Fruit fly (Drosophila melanogaster): ENCODE data around the gene CG13771.

The CG13771 gene

DNA sequence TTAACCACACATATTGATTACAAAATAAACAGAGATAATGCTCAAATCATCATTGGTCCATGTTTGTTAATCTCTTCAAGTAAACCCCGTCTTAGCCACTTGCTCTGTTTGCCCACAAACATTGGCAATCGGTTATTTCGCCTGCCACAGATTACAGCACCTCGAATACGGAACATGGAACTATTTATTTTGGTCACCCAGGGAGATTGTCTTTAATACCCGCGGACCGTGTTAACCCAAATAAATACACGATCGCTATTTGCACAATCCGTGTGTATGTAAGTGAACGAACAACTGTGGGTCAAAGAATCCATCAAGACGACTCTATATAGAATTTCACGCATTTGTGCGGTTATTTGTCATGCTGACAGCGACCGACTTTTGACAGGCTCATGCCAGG lies 37.3 kb upstream of the CG13771 start (continued):
- no peak for TF ChIP-seq bowl (GFP tag; IDR thresholded peaks at IDR 0.05)
- no peak for TF ChIP-seq sc (optimal IDR thresholded peaks at IDR 0.05)
- TF ChIP-seq sc (GFP tag; optimal IDR thresholded peaks at IDR 0.05) = peak; percentile 67
- TF ChIP-seq CG11398 (GFP tag; optimal IDR thresholded peaks at IDR 0.05) = peak; percentile 60
- no peak for TF ChIP-seq CG11560 (tag; IDR thresholded peaks at IDR 0.05)
- peak; percentile 43 for TF ChIP-seq CG18262 (tag; optimal IDR thresholded peaks at IDR 0.05)
- TF ChIP-seq CG7556 (GFP tag; optimal IDR thresholded peaks at IDR 0.05) = peak; percentile 20
- TF ChIP-seq CG1602 (GFP tag; optimal IDR thresholded peaks at IDR 0.05) = peak; percentile 55
- peak; percentile 27 for TF ChIP-seq CG12219 (GFP tag; optimal IDR thresholded peaks at IDR 0.05)
- TF ChIP-seq peb (GFP tag; IDR thresholded peaks at IDR 0.05) = no peak
- peak; percentile 33 for TF ChIP-seq CG2678 (tag; optimal IDR thresholded peaks at IDR 0.05)
- TF ChIP-seq CG10462 (GFP tag; optimal IDR thresholded peaks at IDR 0.05) = peak; percentile 28
- TF ChIP-seq CG12942 (GFP tag; optimal IDR thresholded peaks at IDR 0.05) = peak; percentile 12
- TF ChIP-seq Rfx (GFP tag; IDR thresholded peaks at IDR 0.05) = no peak
- TF ChIP-seq mirr (GFP tag; optimal IDR thresholded peaks at IDR 0.05) = peak; percentile 50
- TF ChIP-seq kni (GFP tag; optimal IDR thresholded peaks at IDR 0.05) = peak; percentile 3
- peak; percentile 5 for TF ChIP-seq trem (tag; optimal IDR thresholded peaks at IDR 0.05)
- no peak for TF ChIP-seq YL-1 (GFP tag; optimal IDR thresholded peaks at IDR 0.05)
- TF ChIP-seq caup (GFP tag; optimal IDR thresholded peaks at IDR 0.05; ENCODE audit: severe bottlenecking) = no peak
- peak; percentile 38 for TF ChIP-seq CG12236 (GFP tag; optimal IDR thresholded peaks at IDR 0.05)
- TF ChIP-seq sima (GFP tag; optimal IDR thresholded peaks at IDR 0.05) = no peak
- no peak for TF ChIP-seq CG15514 (GFP tag; optimal IDR thresholded peaks at IDR 0.05)
- TF ChIP-seq en (GFP tag; optimal IDR thresholded peaks at IDR 0.05) = peak; percentile 30
- TF ChIP-seq trh (GFP tag; optimal IDR thresholded peaks at IDR 0.05) = no peak
- no peak for TF ChIP-seq CG34224 (GFP tag; IDR thresholded peaks at IDR 0.05; ENCODE audit: partially characterized antibody)
- TF ChIP-seq CrebB (tag; optimal IDR thresholded peaks at IDR 0.05) = peak; percentile 24
- TF ChIP-seq CG3726 (GFP tag; IDR thresholded peaks at IDR 0.05) = no peak
- TF ChIP-seq seq (GFP tag; IDR thresholded peaks at IDR 0.05) = no peak
- peak in 1 of 2 experiments; percentile 17 for TF ChIP-seq bsh (GFP tag; optimal IDR thresholded peaks at IDR 0.05)
- no peak for TF ChIP-seq CG6654 (GFP tag; optimal IDR thresholded peaks at IDR 0.05)
- no peak for TF ChIP-seq CG8478 (optimal IDR thresholded peaks at IDR 0.05)
- TF ChIP-seq CG2712 (tag; optimal IDR thresholded peaks at IDR 0.05) = peak; percentile 36
- TF ChIP-seq dpn (GFP tag; optimal IDR thresholded peaks at IDR 0.05) = peak in 1 of 2 experiments; percentile 11
- TF ChIP-seq odd (GFP tag; optimal IDR thresholded peaks at IDR 0.05) = peak; percentile 46
- TF ChIP-seq slou (GFP tag; optimal IDR thresholded peaks at IDR 0.05) = no peak
- TF ChIP-seq Jarid2 (GFP tag; optimal IDR thresholded peaks at IDR 0.05) = no peak
- peak; percentile 31 for TF ChIP-seq stwl (tag; optimal IDR thresholded peaks at IDR 0.05)
- TF ChIP-seq Asciz (GFP tag; optimal IDR thresholded peaks at IDR 0.05) = peak; percentile 36
- no peak for TF ChIP-seq nerfin-2 (GFP tag; IDR thresholded peaks at IDR 0.05; ENCODE audit: partially characterized antibody)
- no peak for TF ChIP-seq Dip3 (GFP tag; optimal IDR thresholded peaks at IDR 0.05)
- TF ChIP-seq CG13123 (GFP tag; optimal IDR thresholded peaks at IDR 0.05) = peak; percentile 33
- TF ChIP-seq CG14710 (tag; optimal IDR thresholded peaks at IDR 0.05) = peak; percentile 57
- TF ChIP-seq vvl (GFP tag; IDR thresholded peaks at IDR 0.05) = no peak
- peak; percentile 21 for TF ChIP-seq CG16863 (GFP tag; optimal IDR thresholded peaks at IDR 0.05)
- TF ChIP-seq Scr (GFP tag; IDR thresholded peaks at IDR 0.05; ENCODE audit: partially characterized antibody) = no peak
- TF ChIP-seq CG4707 (GFP tag; optimal IDR thresholded peaks at IDR 0.05) = no peak
- TF ChIP-seq zfh1 (GFP tag; IDR thresholded peaks at IDR 0.05) = peak; percentile 60; the same call in 2 of the 3 replicates
- peak; percentile 93 for TF ChIP-seq Kr (GFP tag; optimal IDR thresholded peaks at IDR 0.05)
- TF ChIP-seq Nf-YB (GFP tag; optimal IDR thresholded peaks at IDR 0.05) = peak; percentile 37
- no peak for TF ChIP-seq danr (GFP tag; IDR thresholded peaks at IDR 0.05)
- no peak for TF ChIP-seq psq (GFP tag; optimal IDR thresholded peaks at IDR 0.05)
